Worm (Caenorhabditis elegans) whole organism, L4 larva: ENCODE data around the gene F52G2.3.

Experiments
- F49E8.2 ChIP-seq: sonication (generic microtip); optimal IDR thresholded peaks from 2 replicates; lab custom pipeline; 2016; ENCODE audit warnings: missing compliant biosample characterization, mild to moderate bottlenecking, missing genetic modification characterization, borderline replicate concordance
- ama-1 ChIP-seq: fragments of 150-350 bp; optimal IDR thresholded peaks from 2 replicates; lab custom pipeline; 2014; ENCODE audit warnings: inconsistent platforms, mixed read lengths
- daf-19 ChIP-seq: fragments of 200-800 bp; sonication (Bioruptor generic); conservative IDR thresholded peaks from 2 replicates; pipeline ENCODE4 v1.3.6; 2022; ENCODE audit warnings: missing genetic modification characterization, missing compliant biosample characterization
- dmd-6 ChIP-seq: fragments of 200-800 bp; sonication (Bioruptor generic); IDR thresholded peaks from 2 replicates; pipeline ENCODE4 v1.3.6; 2022; ENCODE audit warnings: missing genetic modification reagents, missing genetic modification characterization, missing compliant biosample characterization
- dve-1 ChIP-seq: sonication (generic microtip); optimal IDR thresholded peaks from 2 replicates; lab custom pipeline; 2017; ENCODE audit warnings: antibody characterized with exemption, mild to moderate bottlenecking, missing genetic modification characterization, missing compliant biosample characterization; ENCODE audit not compliant: insufficient read depth
- fos-1 ChIP-seq: fragments of 150-350 bp; optimal IDR thresholded peaks from 2 replicates; lab custom pipeline; 2014; ENCODE audit warnings: missing biosample characterization, missing genetic modification characterization
- hlh-30 ChIP-seq: sonication (generic microtip); optimal IDR thresholded peaks from 2 replicates; lab custom pipeline; 2017; ENCODE audit warnings: antibody characterized with exemption, mild to moderate bottlenecking, missing genetic modification characterization, missing compliant biosample characterization; ENCODE audit not compliant: insufficient read depth
- lin-13 ChIP-seq: fragments of 150-350 bp; optimal IDR thresholded peaks from 2 replicates; lab custom pipeline; 2014; ENCODE audit warnings: missing biosample characterization, missing genetic modification reagents, missing genetic modification characterization
- lin-38 ChIP-seq: fragments of 200-800 bp; sonication (Bioruptor generic); IDR thresholded peaks from 2 replicates; pipeline ENCODE4 v1.3.6; 2022; ENCODE audit warnings: missing genetic modification reagents, missing genetic modification characterization, missing compliant biosample characterization
- mdl-1 ChIP-seq, 2 experiments: fragments of 150-350 bp in 1 of 2; sonication (generic microtip) in 1 of 2; optimal IDR thresholded peaks; 2 replicates each; lab custom pipeline; 2014 to 2017; ENCODE audit warnings: missing biosample characterization in 2 of 2, missing genetic modification characterization in 2 of 2
- nhr-11 ChIP-seq: fragments of 150-350 bp; optimal IDR thresholded peaks from 2 replicates; lab custom pipeline; 2014; ENCODE audit warnings: missing biosample characterization, missing genetic modification characterization
- pha-4 ChIP-seq, 2 experiments: fragments of 150-350 bp in 1 of 2; fragments of 200-800 bp in 1 of 2; sonication (Bioruptor generic) in 1 of 2; IDR thresholded peaks in 1 of 2; optimal IDR thresholded peaks in 1 of 2; 2 replicates each; pipeline versions ENCODE4 v1.3.6 to Lab custom; 2014 to 2022; ENCODE audit warnings: missing genetic modification characterization in 2 of 2, missing genetic modification reagents in 2 of 2, missing biosample characterization in 1 of 2, missing compliant biosample characterization in 1 of 2
- skn-1 ChIP-seq: fragments of 150-350 bp; optimal IDR thresholded peaks from 2 replicates; lab custom pipeline; 2014; ENCODE audit warnings: missing biosample characterization, missing genetic modification characterization
- unc-62 ChIP-seq, 3 experiments: fragments of 150-350 bp in 1 of 3; sonication (generic microtip); optimal IDR thresholded peaks in 2 of 3; peaks in 1 of 3; 1 replicate in 1 of 3; 2 replicates in 2 of 3; lab custom pipeline; 2014 to 2017; ENCODE audit warnings: missing biosample characterization in 3 of 3, missing genetic modification characterization in 3 of 3, missing genetic modification reagents in 3 of 3, missing genotype in 1 of 3

DNA sequence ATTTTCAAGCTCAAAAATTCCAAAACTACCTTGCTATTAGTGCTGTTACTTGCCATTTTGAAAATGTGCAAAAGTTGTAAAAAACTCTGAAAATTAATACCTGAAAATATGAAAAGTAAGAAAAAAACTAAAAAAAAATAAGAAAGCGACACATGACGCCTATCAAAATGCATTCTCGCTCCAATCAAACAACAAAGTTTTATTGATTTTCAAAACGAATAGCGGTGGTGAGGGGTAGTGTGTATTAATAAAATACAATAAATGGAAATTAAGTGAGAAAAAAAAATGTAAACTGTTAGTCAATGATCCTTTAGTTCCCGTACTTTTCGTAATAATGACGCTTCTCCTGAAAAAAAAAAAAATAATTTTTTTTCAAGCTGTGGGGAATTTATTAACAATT, 26.2 kb downstream of the F52G2.3 start, which contains the start of gene dcap-2:
- TF ChIP-seq F49E8.2 (tag; lab: Kevin White, UChicago) (no peak), pha-4 (GFP tag; IDR thresholded peaks at IDR 0.05; lab: Robert Waterston, UW) (no peak), pha-4 (tag; optimal IDR thresholded peaks at IDR 0.05; lab: Kevin White, UChicago) (no peak), nhr-11 (no peak), lin-13 (no peak), dve-1 (tag; lab: Kevin White, UChicago) (no peak), lin-38 (GFP tag; lab: Robert Waterston, UW) (peak; percentile 53), skn-1 (tag; lab: Kevin White, UChicago) (no peak), ama-1 (lab: Kevin White, UChicago) (no peak), dmd-6 (GFP tag; lab: Robert Waterston, UW) (no peak), mdl-1 (tag; optimal IDR thresholded peaks at IDR 0.05; lab: Kevin White, UChicago) (no peak), fos-1 (tag; lab: Kevin White, UChicago) (no peak), unc-62 (GFP tag; optimal IDR thresholded peaks at IDR 0.05 in 1 of 2; lab: Kevin White, UChicago) (no peak), unc-62 (tag; optimal IDR thresholded peaks at IDR 0.05; lab: Kevin White, UChicago) (no peak), hlh-30 (tag; lab: Kevin White, UChicago) (peak; percentile 81), daf-19 (no peak)
